Fruit fly (Drosophila melanogaster): ENCODE measurements around the gene CG18094.

CG18094 gene

dm6 chr2L:19489997-19490461 is at the start of gene CG18094, which contains the start of gene CG10194 (continued):
- TF ChIP-seq stwl (tag; optimal IDR thresholded peaks at IDR 0.05) (peak; percentile 9), CG10274 (GFP tag; optimal IDR thresholded peaks at IDR 0.05) (no peak), dimm (GFP tag; IDR thresholded peaks at IDR 0.05) (no peak), crc (GFP tag; optimal IDR thresholded peaks at IDR 0.05) (no peak), knrl (GFP tag; IDR thresholded peaks at IDR 0.05; ENCODE audit: partially characterized antibody) (peak; percentile 50; the same call in 2 of the 3 replicates), CG9817 (tag; optimal IDR thresholded peaks at IDR 0.05) (no peak), insv (GFP tag; optimal IDR thresholded peaks at IDR 0.05) (no peak), CG2116 (GFP tag; optimal IDR thresholded peaks at IDR 0.05) (peak; percentile 51), Max (GFP tag; optimal IDR thresholded peaks at IDR 0.05) (peak; percentile 17), CG31388 (GFP tag; optimal IDR thresholded peaks at IDR 0.05) (no peak), CG32532 (GFP tag; IDR thresholded peaks at IDR 0.05) (peak; percentile 74; the same call in 1 of the 2 replicates), CG34422 (GFP tag; IDR thresholded peaks at IDR 0.05) (peak; percentile 40; the same call in 1 of the 3 replicates), CG3838 (GFP tag; optimal IDR thresholded peaks at IDR 0.05) (no peak), CG3995 (GFP tag; optimal IDR thresholded peaks at IDR 0.05) (no peak), CG16779 (GFP tag; IDR thresholded peaks at IDR 0.05) (no peak), ap (GFP tag; IDR thresholded peaks at IDR 0.05) (no peak), scrt (GFP tag; optimal IDR thresholded peaks at IDR 0.05) (peak; percentile 92), CG12071 (GFP tag; optimal IDR thresholded peaks at IDR 0.05) (no peak), Gsc (GFP tag; IDR thresholded peaks at IDR 0.05) (no peak), CG17612 (GFP tag; IDR thresholded peaks at IDR 0.05) (no peak), HLH4C (GFP tag; IDR thresholded peaks at IDR 0.05; ENCODE audit: partially characterized antibody) (peak; percentile 66), CG1792 (GFP tag; optimal IDR thresholded peaks at IDR 0.05) (no peak), CG7556 (GFP tag; optimal IDR thresholded peaks at IDR 0.05) (no peak), CG17359 (tag; optimal IDR thresholded peaks at IDR 0.05) (peak; percentile 9), kay (GFP tag; optimal IDR thresholded peaks at IDR 0.05) (peak; percentile 2), D (optimal IDR thresholded peaks at IDR 0.05) (no peak), D (GFP tag; optimal IDR thresholded peaks at IDR 0.05) (no peak), Hmr (GFP tag; optimal IDR thresholded peaks at IDR 0.05) (no peak), Adf1 (GFP tag; IDR thresholded peaks at IDR 0.05) (0 out of 2 replicates have a peak, but pooled peaks have one; percentile 18), chif (GFP tag; optimal IDR thresholded peaks at IDR 0.05) (no peak), CG4617 (GFP tag; optimal IDR thresholded peaks at IDR 0.05; ENCODE audit: borderline replicate concordance) (peak; percentile 22), CG6765 (GFP tag; optimal IDR thresholded peaks at IDR 0.05) (no peak), pita (GFP tag; optimal IDR thresholded peaks at IDR 0.05) (no peak), Atf-2 (GFP tag; optimal IDR thresholded peaks at IDR 0.05) (no peak), CG30431 (GFP tag; optimal IDR thresholded peaks at IDR 0.05) (no peak), Side (GFP tag; optimal IDR thresholded peaks at IDR 0.05) (no peak), CG3726 (GFP tag; IDR thresholded peaks at IDR 0.05) (no peak), CG7745 (tag; optimal IDR thresholded peaks at IDR 0.05) (peak; percentile 8), CG6654 (GFP tag; optimal IDR thresholded peaks at IDR 0.05) (no peak), yki (optimal IDR thresholded peaks at IDR 0.05) (no peak), psq (GFP tag; optimal IDR thresholded peaks at IDR 0.05) (no peak), slbo (GFP tag; IDR thresholded peaks at IDR 0.05) (peak; percentile 71), CG4854 (GFP tag; optimal IDR thresholded peaks at IDR 0.05) (no peak), CG7839 (tag; optimal IDR thresholded peaks at IDR 0.05) (no peak), CG4730 (GFP tag; IDR thresholded peaks at IDR 0.05) (no peak), oc (tag; optimal IDR thresholded peaks at IDR 0.05) (peak; percentile 13), NC2α (GFP tag; optimal IDR thresholded peaks at IDR 0.05) (no peak), CG34376 (GFP tag; optimal IDR thresholded peaks at IDR 0.05) (peak; percentile 34), CG11456 (GFP tag; IDR thresholded peaks at IDR 0.05) (no peak), sima (GFP tag; optimal IDR thresholded peaks at IDR 0.05) (no peak), seq (GFP tag; IDR thresholded peaks at IDR 0.05) (peak; percentile 55; the same call in 1 of the 2 replicates), CG12391 (tag; optimal IDR thresholded peaks at IDR 0.05) (peak; percentile 66)
